Worm (Caenorhabditis elegans): ENCODE results near the gene F32H5.1.

F32H5.1 gene

DNA sequence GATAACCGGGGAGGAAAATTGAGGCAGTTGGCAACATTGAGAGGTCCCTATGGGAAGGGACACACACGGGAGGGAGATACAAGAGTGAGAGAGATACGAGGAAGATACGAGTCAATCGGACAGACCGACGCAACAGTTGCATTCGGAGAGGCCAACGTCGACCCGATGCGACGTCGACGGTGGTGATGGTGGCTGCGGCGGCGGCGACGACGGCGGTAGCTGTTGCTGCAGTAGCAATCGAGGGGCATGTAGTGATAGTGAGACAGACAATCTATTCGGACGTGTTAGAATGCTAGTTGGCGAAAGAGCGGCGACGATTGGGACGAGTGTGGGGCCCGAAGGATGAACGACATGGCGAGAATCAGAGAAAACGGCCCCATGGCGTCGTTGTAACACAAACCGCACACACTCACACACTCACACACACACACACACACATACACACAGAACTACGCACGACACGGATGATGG, 35.5 kb upstream of the F32H5.1 start (continued):
- no peak for TF ChIP-seq fkh-3 (tag; optimal IDR thresholded peaks at IDR 0.05)
- TF ChIP-seq repo-1 (tag; optimal IDR thresholded peaks at IDR 0.05), result no peak
- no peak for TF ChIP-seq unc-62 (GFP tag; optimal IDR thresholded peaks at IDR 0.05)
- TF ChIP-seq mel-28 (tag; optimal IDR thresholded peaks at IDR 0.05; ENCODE audit: borderline replicate concordance), result no peak
- TF ChIP-seq sea-2 (GFP tag; IDR thresholded peaks at IDR 0.05), result no peak
- TF ChIP-seq bed-1 (GFP tag; IDR thresholded peaks at IDR 0.05), result no peak
- no peak for TF ChIP-seq hlh-26 (GFP tag; conservative IDR thresholded peaks at IDR 0.05)
- TF ChIP-seq mcd-1 (GFP tag; IDR thresholded peaks at IDR 0.05), result no peak
- TF ChIP-seq hlh-12 (tag; optimal IDR thresholded peaks at IDR 0.05), result no peak
- TF ChIP-seq hrde-1 (tag; optimal IDR thresholded peaks at IDR 0.05; ENCODE audit: borderline replicate concordance), result no peak
- TF ChIP-seq mxl-1 (tag; optimal IDR thresholded peaks at IDR 0.05), result no peak
- peak; percentile 91 for TF ChIP-seq zfh-2 (GFP tag; conservative IDR thresholded peaks at IDR 0.05)
- no peak for TF ChIP-seq F55B11.4 (tag; optimal IDR thresholded peaks at IDR 0.05; ENCODE audit: borderline replicate concordance, insufficient read depth)
- peak; percentile 53 for TF ChIP-seq somi-1 (GFP tag; optimal IDR thresholded peaks at IDR 0.05)
- TF ChIP-seq chd-7 (tag; optimal IDR thresholded peaks at IDR 0.05), result peak; percentile 3
- no peak for TF ChIP-seq T07F8.4 (tag; optimal IDR thresholded peaks at IDR 0.05)
- no peak for TF ChIP-seq nhr-80 (tag; optimal IDR thresholded peaks at IDR 0.05)
- TF ChIP-seq atf-7 (tag; optimal IDR thresholded peaks at IDR 0.05), result no peak
- TF ChIP-seq cebp-1 (GFP tag; IDR thresholded peaks at IDR 0.05), result no peak
- TF ChIP-seq cebp-1 (tag; optimal IDR thresholded peaks at IDR 0.05), result no peak
- no peak for TF ChIP-seq ztf-3 (GFP tag; optimal IDR thresholded peaks at IDR 0.05)
- no peak for TF ChIP-seq nfya-1 (tag; optimal IDR thresholded peaks at IDR 0.05; ENCODE audit: borderline replicate concordance, insufficient read depth)
- no peak for TF ChIP-seq F57C9.4 (tag; optimal IDR thresholded peaks at IDR 0.05)
- peak; percentile 26 for TF ChIP-seq K12H6.12 (tag; optimal IDR thresholded peaks at IDR 0.05)

DNA sequence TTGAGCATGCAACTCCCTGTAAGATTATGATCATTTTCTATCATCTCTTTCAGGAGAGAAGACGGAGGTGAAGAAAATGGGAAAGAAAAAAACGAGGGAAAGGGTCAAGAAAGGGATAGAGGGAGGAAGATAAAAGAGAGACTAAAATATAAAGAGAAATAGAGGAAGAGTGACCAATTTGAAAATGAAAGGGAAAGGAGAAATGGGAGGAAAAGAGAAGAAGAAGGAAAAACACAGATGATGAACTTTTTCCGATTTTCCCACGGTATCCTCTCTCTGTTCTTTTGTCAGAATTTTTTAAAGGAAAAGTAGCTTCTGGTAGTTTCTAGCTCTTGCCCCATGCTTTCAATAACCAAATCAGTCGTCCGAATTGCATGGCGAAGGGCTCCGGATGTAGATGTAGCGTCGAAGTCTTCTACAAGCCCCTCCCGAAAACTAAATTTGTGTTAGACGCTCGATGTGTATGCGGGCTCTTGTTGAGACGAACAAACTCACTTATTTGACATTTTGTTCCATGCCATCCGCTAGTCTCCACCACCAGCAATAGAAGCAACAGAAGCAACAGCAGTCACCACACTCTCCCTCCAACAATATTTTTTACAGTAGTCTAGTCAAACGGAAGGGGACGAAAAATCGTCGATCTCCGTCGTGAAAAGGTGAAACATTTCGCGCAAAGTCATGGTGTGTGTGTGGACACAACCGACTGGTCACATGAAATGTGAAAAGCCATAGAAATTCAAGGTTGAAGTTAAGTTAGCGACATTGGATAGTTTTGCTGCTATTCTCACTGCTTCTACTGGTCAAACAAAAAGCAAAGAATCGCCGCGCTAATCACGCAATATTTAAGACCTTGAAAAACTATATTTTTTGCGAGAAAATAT, 33.8 kb upstream of the F32H5.1 start, which contains the start of gene somi-1:
somi-1 (minus strand) TSS at position 18 of the 881 bp plus-strand sequence.
- TF ChIP-seq ztf-25 (GFP tag; IDR thresholded peaks at IDR 0.05), result 0 out of 2 replicates have a peak, but pooled peaks have one; percentile 43
- no peak for TF ChIP-seq Y79H2A.3 (GFP tag; conservative IDR thresholded peaks at IDR 0.05)
- no peak for TF ChIP-seq lag-1 (GFP tag; IDR thresholded peaks at IDR 0.05)
- TF ChIP-seq snpc-1.1 (tag; optimal IDR thresholded peaks at IDR 0.05; ENCODE audit: insufficient read depth), result no peak
- no peak for TF ChIP-seq ekl-4 (GFP tag; IDR thresholded peaks at IDR 0.05)
- no peak for TF ChIP-seq zim-3 (tag; optimal IDR thresholded peaks at IDR 0.05)
- TF ChIP-seq F22D6.2 (tag; optimal IDR thresholded peaks at IDR 0.05), result no peak
- no peak for TF ChIP-seq madf-10 (tag; optimal IDR thresholded peaks at IDR 0.05)
- no peak for TF ChIP-seq sptf-2 (GFP tag; optimal IDR thresholded peaks at IDR 0.05)
- peak; percentile 64 for TF ChIP-seq somi-1 (GFP tag; optimal IDR thresholded peaks at IDR 0.05)
- TF ChIP-seq attf-5 (GFP tag; optimal IDR thresholded peaks at IDR 0.05), result no peak

DNA sequence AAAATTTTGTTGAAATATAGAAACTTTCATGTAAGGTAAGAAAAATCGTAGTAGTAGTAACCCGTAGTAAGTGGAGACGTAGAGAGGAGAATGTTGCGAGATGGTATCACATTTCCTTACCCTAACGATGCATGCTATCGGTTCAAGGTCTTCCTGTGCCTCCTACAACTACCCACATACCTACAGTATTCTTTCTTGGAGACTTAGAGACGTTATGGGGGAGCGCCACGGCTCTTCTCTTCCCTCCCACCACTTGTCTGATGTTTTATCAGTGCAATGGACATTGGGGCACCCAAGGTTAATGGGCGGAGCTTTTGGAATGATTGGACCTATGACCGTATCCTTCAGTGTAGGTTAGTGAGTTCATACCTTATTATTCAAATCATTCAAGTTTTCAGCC, 33.1 kb upstream of the F32H5.1 start:
- TF ChIP-seq F22D6.2 (tag; optimal IDR thresholded peaks at IDR 0.05) (no peak), B0035.1 (tag; optimal IDR thresholded peaks at IDR 0.05) (no peak), ceh-100 (GFP tag; IDR thresholded peaks at IDR 0.05) (no peak), ztf-22 (GFP tag; optimal IDR thresholded peaks at IDR 0.05) (no peak), lag-1 (GFP tag; IDR thresholded peaks at IDR 0.05) (no peak), F57A8.1 (GFP tag; optimal IDR thresholded peaks at IDR 0.05) (no peak), nfyb-1 (GFP tag; IDR thresholded peaks at IDR 0.05) (no peak), lsl-1 (GFP tag; optimal IDR thresholded peaks at IDR 0.05) (no peak), ama-1 (optimal IDR thresholded peaks at IDR 0.05) (no peak), ama-1 (GFP tag; optimal IDR thresholded peaks at IDR 0.05) (no peak), lir-1 (GFP tag; conservative IDR thresholded peaks at IDR 0.05) (no peak), ekl-4 (GFP tag; IDR thresholded peaks at IDR 0.05) (no peak), Y53G8AR.9 (GFP tag; conservative IDR thresholded peaks at IDR 0.05) (no peak), let-607 (tag; optimal IDR thresholded peaks at IDR 0.05) (no peak), ztf-3 (GFP tag; optimal IDR thresholded peaks at IDR 0.05) (no peak), nfya-2 (GFP tag; IDR thresholded peaks at IDR 0.05) (no peak)
